Fruit fly (Drosophila melanogaster) whole organism, embryonic: Measurements from ENCODE around the gene Prosbeta6.

Source experiments
- Bdp1 ChIP-seq: fragments of 200-800 bp; sonication (Bioruptor generic); optimal IDR thresholded peaks from 3 replicates; lab custom pipeline; 2016; ENCODE audit warnings: missing biosample characterization, missing genetic modification characterization
- CG13775 ChIP-seq: fragments of 200-800 bp; sonication (Bioruptor generic); optimal IDR thresholded peaks from 3 replicates; lab custom pipeline; 2017; ENCODE audit warnings: missing biosample characterization, mild to moderate bottlenecking, missing genetic modification characterization
- CG14050 ChIP-seq: fragments of 200-800 bp; sonication (Bioruptor generic); IDR thresholded peaks from 3 replicates; pipeline ENCODE4 v1.3.6; 2022; ENCODE audit warnings: missing biosample characterization, missing genetic modification characterization
- CG15073 ChIP-seq: fragments of 200-800 bp; sonication (Bioruptor generic); optimal IDR thresholded peaks from 2 replicates; lab custom pipeline; 2016; ENCODE audit warnings: missing biosample characterization, missing genetic modification characterization
- CG15269 ChIP-seq: fragments of 200-800 bp; sonication (Bioruptor generic); optimal IDR thresholded peaks from 2 replicates; lab custom pipeline; 2018; ENCODE audit warnings: missing biosample characterization, mild to moderate bottlenecking, missing genetic modification characterization, moderate library complexity
- CG15696 ChIP-seq: fragments of 200-800 bp; sonication (Bioruptor generic); optimal IDR thresholded peaks from 2 replicates; lab custom pipeline; 2019; ENCODE audit warnings: missing biosample characterization, mild to moderate bottlenecking, missing genetic modification characterization, moderate library complexity
- CG16815 ChIP-seq: fragments of 200-800 bp; sonication (Bioruptor generic); optimal IDR thresholded peaks from 3 replicates; lab custom pipeline; 2017; ENCODE audit warnings: missing biosample characterization, mild to moderate bottlenecking, missing genetic modification characterization
- CG2120 ChIP-seq: fragments of 200-800 bp; sonication (Bioruptor generic); optimal IDR thresholded peaks from 3 replicates; lab custom pipeline; 2016; ENCODE audit warnings: missing biosample characterization, missing genetic modification characterization
- CG33557 ChIP-seq: fragments of 200-800 bp; sonication (Bioruptor generic); optimal IDR thresholded peaks from 2 replicates; lab custom pipeline; 2019; ENCODE audit warnings: missing biosample characterization, mild to moderate bottlenecking, missing genetic modification characterization, moderate library complexity
- CG4424 ChIP-seq: fragments of 200-800 bp; sonication (Bioruptor generic); optimal IDR thresholded peaks from 3 replicates; lab custom pipeline; 2016; ENCODE audit warnings: missing biosample characterization, missing genetic modification characterization
- CG5953 ChIP-seq: fragments of 200-800 bp; sonication (Bioruptor generic); IDR thresholded peaks from 2 replicates; pipeline ENCODE4 v1.3.6; 2022; ENCODE audit warnings: missing biosample characterization, missing genetic modification characterization
- CG6765 ChIP-seq: fragments of 200-800 bp; sonication (Bioruptor generic); optimal IDR thresholded peaks from 3 replicates; lab custom pipeline; 2017; ENCODE audit warnings: missing biosample characterization, mild to moderate bottlenecking, missing genetic modification characterization
- CG6791 ChIP-seq: fragments of 200-800 bp; sonication (Bioruptor generic); IDR thresholded peaks from 3 replicates; pipeline ENCODE4 v1.3.6; 2022; ENCODE audit warnings: missing biosample characterization, missing genetic modification characterization; ENCODE audit not compliant: partially characterized antibody
- CG8281 ChIP-seq: fragments of 200-800 bp; sonication (Bioruptor generic); optimal IDR thresholded peaks from 2 replicates; lab custom pipeline; 2018; ENCODE audit warnings: missing biosample characterization, mild to moderate bottlenecking, missing genetic modification characterization, moderate library complexity
- CG8478 ChIP-seq: fragments of >200 bp; optimal IDR thresholded peaks from 2 replicates; lab custom pipeline; 2018
- CG8765 ChIP-seq: fragments of 200-800 bp; sonication (Bioruptor generic); IDR thresholded peaks from 2 replicates; pipeline ENCODE4 v1.3.6; 2022; ENCODE audit warnings: missing biosample characterization, missing genetic modification characterization
- CG8944 ChIP-seq: fragments of 200-800 bp; sonication (Bioruptor generic); optimal IDR thresholded peaks from 3 replicates; lab custom pipeline; 2016; ENCODE audit warnings: missing biosample characterization, missing genetic modification characterization
- Dp ChIP-seq: fragments of 200-800 bp; sonication (Bioruptor generic); optimal IDR thresholded peaks from 2 replicates; lab custom pipeline; 2018; ENCODE audit warnings: missing biosample characterization, mild to moderate bottlenecking, missing genetic modification characterization, moderate library complexity
- E2f1 ChIP-seq: fragments of 200-800 bp; sonication (Bioruptor generic); IDR thresholded peaks from 2 replicates; pipeline ENCODE4 v1.3.6; 2022; ENCODE audit warnings: missing biosample characterization, missing genetic modification characterization
- ERR ChIP-seq: fragments of 200-800 bp; sonication (Bioruptor generic); optimal IDR thresholded peaks from 2 replicates; lab custom pipeline; 2016; ENCODE audit warnings: missing biosample characterization, missing genetic modification characterization
- Fer1 ChIP-seq: fragments of 200-800 bp; sonication (Bioruptor generic); optimal IDR thresholded peaks from 2 replicates; lab custom pipeline; 2017; ENCODE audit warnings: missing biosample characterization, mild to moderate bottlenecking, missing genetic modification characterization
- Gug ChIP-seq: fragments of 200-800 bp; sonication (Bioruptor generic); IDR thresholded peaks from 4 replicates; pipeline ENCODE4 v1.3.6; 2022; ENCODE audit warnings: missing biosample characterization, missing genetic modification characterization
- Hmx ChIP-seq: fragments of 200-800 bp; sonication (Bioruptor generic); optimal IDR thresholded peaks from 2 replicates; lab custom pipeline; 2016; ENCODE audit warnings: missing biosample characterization, missing genetic modification characterization
- Nf-YC ChIP-seq: fragments of 200-800 bp; optimal IDR thresholded peaks from 3 replicates; lab custom pipeline; 2019; ENCODE audit warnings: missing biosample characterization, mild to moderate bottlenecking, missing genetic modification characterization, moderate library complexity
- Ravus ChIP-seq: fragments of 200-800 bp; sonication (Bioruptor generic); IDR thresholded peaks from 2 replicates; pipeline ENCODE4 v1.3.6; 2022; ENCODE audit warnings: missing biosample characterization, missing genetic modification characterization
- Side ChIP-seq: fragments of 200-800 bp; sonication (Bioruptor generic); optimal IDR thresholded peaks from 2 replicates; lab custom pipeline; 2016; ENCODE audit warnings: missing biosample characterization, missing genetic modification characterization
- Spps ChIP-seq: fragments of 200-800 bp; sonication (Bioruptor generic); optimal IDR thresholded peaks from 2 replicates; lab custom pipeline; 2018; ENCODE audit warnings: missing biosample characterization, mild to moderate bottlenecking, missing genetic modification characterization
- bab2 ChIP-seq: fragments of 200-800 bp; sonication (Bioruptor generic); optimal IDR thresholded peaks from 2 replicates; lab custom pipeline; 2016; ENCODE audit warnings: missing biosample characterization, missing genetic modification characterization
- cg ChIP-seq: fragments of 200-800 bp; sonication (Bioruptor generic); optimal IDR thresholded peaks from 3 replicates; lab custom pipeline; 2019; ENCODE audit warnings: missing biosample characterization, mild to moderate bottlenecking, missing genetic modification characterization, moderate library complexity
- crol ChIP-seq: fragments of 200-800 bp; sonication (Bioruptor generic); IDR thresholded peaks from 2 replicates; pipeline ENCODE4 v1.3.6; 2022; ENCODE audit warnings: missing biosample characterization, missing genetic modification characterization
- crp ChIP-seq, 2 experiments: fragments of 200-800 bp; sonication (Bioruptor generic); optimal IDR thresholded peaks; 2 replicates in 1 of 2; 3 replicates in 1 of 2; lab custom pipeline; 2017; ENCODE audit warnings: missing biosample characterization in 2 of 2, missing genetic modification characterization in 2 of 2, mild to moderate bottlenecking in 1 of 2, moderate library complexity in 1 of 2
- cwo ChIP-seq: fragments of 200-800 bp; sonication (Bioruptor generic); optimal IDR thresholded peaks from 3 replicates; lab custom pipeline; 2017; ENCODE audit warnings: missing biosample characterization, missing genetic modification characterization, mild to moderate bottlenecking, moderate library complexity, missing genetic modification reagents
- danr ChIP-seq: fragments of 200-800 bp; sonication (Bioruptor generic); IDR thresholded peaks from 2 replicates; pipeline ENCODE4 v1.3.6; 2022; ENCODE audit warnings: missing biosample characterization, missing genetic modification characterization
- dmrt99B ChIP-seq: fragments of 200-800 bp; sonication (Bioruptor generic); optimal IDR thresholded peaks from 2 replicates; lab custom pipeline; 2018; ENCODE audit warnings: missing biosample characterization, mild to moderate bottlenecking, missing genetic modification characterization, moderate library complexity
- fd102C ChIP-seq: fragments of 200-800 bp; sonication (Bioruptor generic); optimal IDR thresholded peaks from 2 replicates; lab custom pipeline; 2018; ENCODE audit warnings: missing biosample characterization, mild to moderate bottlenecking, missing genetic modification characterization, moderate library complexity
- fd3F ChIP-seq: fragments of 200-800 bp; sonication (Bioruptor generic); optimal IDR thresholded peaks from 2 replicates; lab custom pipeline; 2018; ENCODE audit warnings: missing biosample characterization, mild to moderate bottlenecking, missing genetic modification characterization, moderate library complexity
- gro ChIP-seq: fragments of 200-800 bp; sonication (Bioruptor generic); optimal IDR thresholded peaks from 2 replicates; lab custom pipeline; 2016; ENCODE audit warnings: missing biosample characterization, missing genetic modification characterization
- insv ChIP-seq, 2 experiments: fragments of 200-800 bp; sonication (Bioruptor generic); optimal IDR thresholded peaks; 3 replicates each; lab custom pipeline; 2016 to 2018; ENCODE audit warnings: missing biosample characterization in 2 of 2, missing genetic modification characterization in 2 of 2
- kay ChIP-seq: fragments of 200-800 bp; sonication (Bioruptor generic); optimal IDR thresholded peaks from 2 replicates; lab custom pipeline; 2016; ENCODE audit warnings: missing biosample characterization, missing genetic modification characterization
- knrl ChIP-seq: fragments of 200-800 bp; sonication (Bioruptor generic); IDR thresholded peaks from 3 replicates; pipeline ENCODE4 v1.3.6; 2022; ENCODE audit warnings: missing biosample characterization, missing genetic modification characterization; ENCODE audit not compliant: partially characterized antibody
- lbe ChIP-seq: fragments of 200-800 bp; sonication (Bioruptor generic); optimal IDR thresholded peaks from 2 replicates; lab custom pipeline; 2016; ENCODE audit warnings: missing biosample characterization, mild to moderate bottlenecking, missing genetic modification characterization
- org-1 ChIP-seq: fragments of 200-800 bp; sonication (Bioruptor generic); optimal IDR thresholded peaks from 2 replicates; lab custom pipeline; 2017; ENCODE audit warnings: missing biosample characterization, missing genetic modification characterization
- ro ChIP-seq: fragments of 200-800 bp; sonication (Bioruptor generic); IDR thresholded peaks from 2 replicates; pipeline ENCODE4 v1.3.6; 2022; ENCODE audit warnings: missing biosample characterization, missing genetic modification characterization
- sd ChIP-seq: fragments of 200-800 bp; sonication (Bioruptor generic); optimal IDR thresholded peaks from 3 replicates; lab custom pipeline; 2018; ENCODE audit warnings: missing biosample characterization, mild to moderate bottlenecking, missing genetic modification characterization, moderate library complexity
- sens-2 ChIP-seq: fragments of 200-800 bp; sonication (Bioruptor generic); IDR thresholded peaks from 2 replicates; pipeline ENCODE4 v1.3.6; 2022; ENCODE audit warnings: missing biosample characterization, missing genetic modification characterization
- sim ChIP-seq: fragments of 200-800 bp; sonication (Bioruptor generic); IDR thresholded peaks from 2 replicates; pipeline ENCODE4 v1.3.6; 2022; ENCODE audit warnings: missing biosample characterization, missing genetic modification characterization
- stwl ChIP-seq: fragments of 200-800 bp; sonication (Bioruptor generic); optimal IDR thresholded peaks from 3 replicates; lab custom pipeline; 2018; ENCODE audit warnings: missing biosample characterization, mild to moderate bottlenecking, missing genetic modification characterization, moderate library complexity
- tll ChIP-seq, 2 experiments: fragments of 200-800 bp in 1 of 2; fragments of >200 bp in 1 of 2; sonication (Bioruptor generic) in 1 of 2; optimal IDR thresholded peaks; 2 replicates each; lab custom pipeline; 2017 to 2019; ENCODE audit warnings: missing biosample characterization in 2 of 2, missing genetic modification characterization in 2 of 2, mild to moderate bottlenecking in 1 of 2, moderate library complexity in 1 of 2
- toy ChIP-seq: fragments of 200-800 bp; sonication (Bioruptor generic); IDR thresholded peaks from 2 replicates; pipeline ENCODE4 v1.3.6; 2022; ENCODE audit warnings: missing biosample characterization, missing genetic modification characterization
- tx ChIP-seq: fragments of 200-800 bp; sonication (Bioruptor generic); optimal IDR thresholded peaks from 2 replicates; lab custom pipeline; 2016; ENCODE audit warnings: missing biosample characterization, missing genetic modification characterization
- zfh1 ChIP-seq: fragments of 200-800 bp; sonication (Bioruptor generic); IDR thresholded peaks from 3 replicates; pipeline ENCODE4 v1.3.6; 2022; ENCODE audit warnings: missing biosample characterization, missing genetic modification characterization

The Prosbeta6 gene

DNA sequence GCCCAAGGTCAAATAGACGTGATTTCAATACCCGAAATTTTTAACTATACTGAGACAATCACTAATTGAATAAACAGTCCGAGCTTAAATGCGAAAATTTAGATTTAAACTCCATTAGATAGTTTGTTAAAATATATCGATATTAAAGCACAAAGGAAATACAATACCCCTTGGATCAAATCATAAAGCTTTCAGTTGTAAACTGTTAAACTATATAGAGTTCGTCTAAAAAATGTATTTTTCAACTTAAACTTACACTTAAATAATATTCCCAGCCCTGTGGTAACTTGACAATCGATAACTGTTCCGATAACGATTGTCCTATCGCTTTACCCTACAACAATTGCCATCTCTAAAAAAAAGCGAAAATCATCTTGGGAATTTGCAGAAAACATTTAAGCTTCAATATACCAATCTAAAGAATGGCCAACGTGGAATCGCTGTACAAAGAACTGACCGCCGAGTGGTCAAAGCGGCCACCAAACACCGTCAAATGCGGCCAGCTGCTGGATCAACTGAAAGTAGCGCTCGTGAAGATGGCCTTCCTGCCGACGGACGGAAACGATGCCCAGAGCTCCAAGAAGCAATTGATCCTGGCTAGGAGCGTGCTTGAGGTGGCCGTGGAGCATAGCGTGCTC lies 27.4 kb downstream of the Prosbeta6 start, which contains the start of gene Rpn12 (continued):
- TF ChIP-seq CG15696 (no peak), ro (GFP tag; lab: Robert Waterston, UW) (no peak), kay (no peak), cwo (GFP tag; lab: Kevin White, UChicago) (no peak), bab2 (GFP tag; lab: Kevin White, UChicago) (peak; percentile 17), fd102C (no peak), CG13775 (GFP tag; lab: Kevin White, UChicago) (peak; percentile 39), Dp (GFP tag; lab: Kevin White, UChicago) (peak; percentile 28), CG8944 (GFP tag; lab: Kevin White, UChicago) (no peak), toy (GFP tag; lab: Robert Waterston, UW) (no peak), knrl (GFP tag; lab: Robert Waterston, UW) (peak; percentile 75; the same call in 2 of the 3 replicates), Nf-YC (peak; percentile 42), CG8281 (tag; lab: Kevin White, UChicago) (no peak), crp (GFP tag; optimal IDR thresholded peaks at IDR 0.05; lab: Kevin White, UChicago) (peak in 1 of 2 experiments; percentile 4), crol (GFP tag; lab: Robert Waterston, UW) (no peak), CG5953 (GFP tag; lab: Robert Waterston, UW) (no peak), CG16815 (GFP tag; lab: Kevin White, UChicago) (no peak), ERR (no peak), stwl (tag; lab: Kevin White, UChicago) (peak; percentile 70), sd (tag; lab: Kevin White, UChicago) (peak; percentile 7), Fer1 (GFP tag; lab: Kevin White, UChicago) (peak; percentile 56), CG15073 (GFP tag; lab: Kevin White, UChicago) (no peak), CG4424 (GFP tag; lab: Kevin White, UChicago) (no peak), Bdp1 (GFP tag; lab: Kevin White, UChicago) (no peak), CG15269 (tag; lab: Kevin White, UChicago) (peak; percentile 47), tx (GFP tag; lab: Kevin White, UChicago) (no peak), CG2120 (GFP tag; lab: Kevin White, UChicago) (peak; percentile 65), Hmx (GFP tag; lab: Kevin White, UChicago) (no peak), insv (GFP tag; optimal IDR thresholded peaks at IDR 0.05; lab: Kevin White, UChicago) (no peak), fd3F (no peak), E2f1 (no peak), zfh1 (GFP tag; lab: Robert Waterston, UW) (no peak), gro (GFP tag; lab: Kevin White, UChicago) (peak; percentile 64), sens-2 (GFP tag; lab: Robert Waterston, UW) (no peak), lbe (GFP tag; lab: Kevin White, UChicago) (peak; percentile 27), Ravus (GFP tag; lab: Robert Waterston, UW) (no peak), dmrt99B (tag; lab: Kevin White, UChicago) (no peak), org-1 (no peak), CG8478 (no peak), sim (no peak), CG8765 (GFP tag; lab: Robert Waterston, UW) (no peak), Side (no peak), cg (no peak), danr (GFP tag; lab: Robert Waterston, UW) (no peak), Gug (GFP tag; lab: Robert Waterston, UW) (no peak), CG14050 (GFP tag; lab: Robert Waterston, UW) (no peak), CG6765 (GFP tag; lab: Kevin White, UChicago) (no peak), CG33557 (GFP tag; lab: Kevin White, UChicago) (no peak), Spps (tag; lab: Kevin White, UChicago) (no peak), tll (GFP tag; optimal IDR thresholded peaks at IDR 0.05; lab: Kevin White, UChicago) (no peak), CG6791 (GFP tag; lab: Robert Waterston, UW) (peak; percentile 85)
